Worm (Caenorhabditis elegans): ENCODE measurements around the gene C01G5.25.

The C01G5.25 gene

ce11 chrIV:6548609-6549008 is 7.1 kb downstream of the C01G5.25 start, which contains the start of gene fan-1 (continued):
- TF ChIP-seq eor-1 (tag; optimal IDR thresholded peaks at IDR 0.05) (no peak), skn-1 (tag; optimal IDR thresholded peaks at IDR 0.05) (peak; percentile 58), ztf-4 (tag; optimal IDR thresholded peaks at IDR 0.05) (no peak), tbx-2 (tag; optimal IDR thresholded peaks at IDR 0.05) (no peak), unc-62 (GFP tag; optimal IDR thresholded peaks at IDR 0.05) (no peak)

DNA sequence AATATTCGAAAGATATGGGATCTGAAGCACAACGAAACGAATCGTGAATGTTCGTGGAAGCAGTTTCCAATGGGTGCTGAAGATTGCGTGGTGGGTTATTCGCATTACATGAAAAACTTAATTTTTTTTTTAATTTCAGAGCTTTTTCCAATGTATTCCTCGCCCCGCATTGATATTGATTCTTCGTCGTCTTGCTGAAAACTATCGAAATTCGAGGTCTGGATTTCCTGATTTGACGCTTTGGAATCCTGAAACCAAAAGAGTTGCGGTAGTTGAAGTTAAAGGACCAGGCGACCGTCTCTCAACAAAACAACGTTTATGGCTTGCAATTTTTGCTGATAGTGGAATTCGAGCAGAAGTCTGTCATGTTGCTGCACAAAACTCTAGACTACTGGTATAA is 10.6 kb downstream of the C01G5.25 start:
- TF ChIP-seq nhr-43 (tag; optimal IDR thresholded peaks at IDR 0.05; ENCODE audit: poor library complexity, severe bottlenecking) (peak; percentile 27), elt-2 (tag; optimal IDR thresholded peaks at IDR 0.05) (peak; percentile 23), ama-1 (optimal IDR thresholded peaks at IDR 0.05) (no peak), mml-1 (tag; optimal IDR thresholded peaks at IDR 0.05) (no peak)

- no peak for TF ChIP-seq fos-1 (tag; optimal IDR thresholded peaks at IDR 0.05)
- peak; percentile 33 for TF ChIP-seq pha-4 (tag; optimal IDR thresholded peaks at IDR 0.05)
- no peak for TF ChIP-seq nhr-237 (tag; optimal IDR thresholded peaks at IDR 0.05)
- peak in 2 of 3 experiments; percentile 68 to 91 for TF ChIP-seq elt-3 (tag; optimal IDR thresholded peaks at IDR 0.05)
- TF ChIP-seq jun-1 (tag; optimal IDR thresholded peaks at IDR 0.05), result peak; percentile 29
- TF ChIP-seq elt-2 (tag; optimal IDR thresholded peaks at IDR 0.05), result peak; percentile 95
- TF ChIP-seq hmg-11 (tag; optimal IDR thresholded peaks at IDR 0.05), result no peak
- TF ChIP-seq nhr-28 (tag; optimal IDR thresholded peaks at IDR 0.05), result no peak
- TF ChIP-seq pqm-1 (tag; optimal IDR thresholded peaks at IDR 0.05), result peak; percentile 88
Measured at ce11 chrIV:6554865-6555264, 13.4 kb downstream of the C01G5.25 start.

ce11 chrIV:6555388-6556330 is 14.2 kb downstream of the C01G5.25 start, which contains the start of gene paqr-1:
paqr-1 (minus strand) TSS chrIV:6555438.
- peak; percentile 53 for TF ChIP-seq lin-15B (tag; optimal IDR thresholded peaks at IDR 0.05)
- peak; percentile 77 for TF ChIP-seq egl-5 (tag; optimal IDR thresholded peaks at IDR 0.05)
- no peak for TF ChIP-seq nhr-237 (tag; optimal IDR thresholded peaks at IDR 0.05)
- no peak for TF ChIP-seq unc-62 (GFP tag; optimal IDR thresholded peaks at IDR 0.05)
- peak; percentile 16 for TF ChIP-seq lin-39 (tag; optimal IDR thresholded peaks at IDR 0.05)
- no peak for TF ChIP-seq R02D3.7 (tag; optimal IDR thresholded peaks at IDR 0.05)
- peak; percentile 41 for TF ChIP-seq mdl-1 (tag; optimal IDR thresholded peaks at IDR 0.05)
- TF ChIP-seq hmg-11 (tag; optimal IDR thresholded peaks at IDR 0.05), result no peak
- TF ChIP-seq nfya-1 (tag; optimal IDR thresholded peaks at IDR 0.05; ENCODE audit: insufficient read depth), result peak; percentile 37
- TF ChIP-seq elt-2 (tag; optimal IDR thresholded peaks at IDR 0.05), result peak; percentile 0
- TF ChIP-seq pha-4 (tag; optimal IDR thresholded peaks at IDR 0.05), result peak; percentile 6
- peak; percentile 29 for TF ChIP-seq pqm-1 (tag; optimal IDR thresholded peaks at IDR 0.05)
- no peak for TF ChIP-seq nhr-25 (tag; optimal IDR thresholded peaks at IDR 0.05)
- peak; percentile 6 for TF ChIP-seq fos-1 (tag; optimal IDR thresholded peaks at IDR 0.05)
- no peak for TF ChIP-seq sea-2 (GFP tag; optimal IDR thresholded peaks at IDR 0.05)

DNA sequence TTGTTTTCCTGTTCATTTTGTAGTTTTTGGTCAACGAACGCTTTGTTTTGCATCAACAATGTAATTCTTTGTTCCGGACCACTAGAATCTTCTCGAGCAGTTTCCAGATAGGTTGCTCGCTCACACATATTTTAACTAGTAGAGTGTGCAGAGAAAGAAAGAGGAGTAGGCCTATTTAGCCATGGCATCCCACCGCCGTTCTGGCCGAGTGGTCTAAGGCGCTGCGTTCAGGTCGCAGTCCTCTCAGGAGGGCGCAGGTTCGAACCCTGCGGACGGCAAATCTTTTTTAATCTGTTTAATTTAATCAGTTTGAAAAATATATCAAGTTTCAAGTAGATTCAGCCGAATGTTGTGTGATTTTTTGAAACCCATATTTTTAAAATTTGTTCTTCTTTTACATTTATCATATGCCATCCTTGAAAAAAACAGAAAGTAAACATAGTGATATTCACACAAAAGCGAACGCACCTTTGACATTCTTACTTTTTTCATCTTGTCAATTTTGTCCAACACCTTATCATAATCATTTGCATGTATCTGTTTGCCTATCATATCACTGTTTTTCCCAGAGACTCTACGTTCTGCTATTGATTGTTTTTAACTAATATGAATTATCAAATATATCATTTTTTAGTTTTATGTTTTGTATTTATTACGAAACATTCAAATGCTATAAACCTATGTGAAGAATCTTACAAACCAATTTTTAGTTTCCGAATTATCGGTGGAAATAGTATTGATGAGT is 15.3 kb downstream of the C01G5.25 start, which contains the start of gene try-3:
try-3 (plus strand) TSS at position 532 of the 745 bp plus-strand sequence.
- TF ChIP-seq ceh-16 (tag; optimal IDR thresholded peaks at IDR 0.05) (no peak), ama-1 (optimal IDR thresholded peaks at IDR 0.05) (no peak), unc-62 (GFP tag; optimal IDR thresholded peaks at IDR 0.05) (no peak), nfya-1 (tag; optimal IDR thresholded peaks at IDR 0.05; ENCODE audit: insufficient read depth) (peak; percentile 71), lin-39 (tag; optimal IDR thresholded peaks at IDR 0.05) (peak; percentile 88), nhr-12 (tag; optimal IDR thresholded peaks at IDR 0.05) (no peak), nhr-76 (tag; optimal IDR thresholded peaks at IDR 0.05) (no peak), snpc-4 (tag; optimal IDR thresholded peaks at IDR 0.05) (peak; percentile 58), ceh-82 (tag; optimal IDR thresholded peaks at IDR 0.05) (no peak), lin-15B (tag; optimal IDR thresholded peaks at IDR 0.05) (peak; percentile 49), fkh-2 (tag; optimal IDR thresholded peaks at IDR 0.05) (no peak), fos-1 (tag; optimal IDR thresholded peaks at IDR 0.05) (no peak), skn-1 (tag; optimal IDR thresholded peaks at IDR 0.05) (peak; percentile 33), elt-1 (tag; optimal IDR thresholded peaks at IDR 0.05) (no peak), hmg-11 (tag; optimal IDR thresholded peaks at IDR 0.05) (peak; percentile 77), egl-5 (tag; optimal IDR thresholded peaks at IDR 0.05) (no peak), jun-1 (tag; optimal IDR thresholded peaks at IDR 0.05) (no peak), elt-3 (tag; optimal IDR thresholded peaks at IDR 0.05) (peak in 1 of 3 experiments; percentile 63), nhr-23 (tag; optimal IDR thresholded peaks at IDR 0.05) (peak; percentile 32), ztf-4 (tag; optimal IDR thresholded peaks at IDR 0.05) (no peak), nhr-28 (tag; optimal IDR thresholded peaks at IDR 0.05) (no peak), nhr-25 (tag; optimal IDR thresholded peaks at IDR 0.05) (no peak), eor-1 (tag; optimal IDR thresholded peaks at IDR 0.05) (no peak), nhr-67 (tag; optimal IDR thresholded peaks at IDR 0.05) (no peak), mml-1 (tag; optimal IDR thresholded peaks at IDR 0.05) (no peak), pqm-1 (tag; optimal IDR thresholded peaks at IDR 0.05) (peak; percentile 43), nhr-237 (tag; optimal IDR thresholded peaks at IDR 0.05) (no peak), ZK546.5 (tag; optimal IDR thresholded peaks at IDR 0.05) (no peak), ceh-9 (tag; optimal IDR thresholded peaks at IDR 0.05) (no peak), R02D3.7 (tag; optimal IDR thresholded peaks at IDR 0.05) (peak; percentile 14), ztf-11 (tag; optimal IDR thresholded peaks at IDR 0.05) (no peak), nhr-43 (tag; optimal IDR thresholded peaks at IDR 0.05; ENCODE audit: poor library complexity, severe bottlenecking) (peak; percentile 76)
